Worm (Caenorhabditis elegans) whole organism, midembryonic: ENCODE measurements around the gene C11D2.7.

ENCODE experiments used
- cog-1 ChIP-seq: sonication (generic microtip); optimal IDR thresholded peaks from 2 replicates; lab custom pipeline; 2016; ENCODE audit warnings: missing genetic modification characterization, missing compliant biosample characterization
- ztf-23 ChIP-seq: fragments of 200-800 bp; sonication (Bioruptor generic); IDR thresholded peaks from 2 replicates; pipeline ENCODE4 v1.3.6; 2022; ENCODE audit warnings: missing genetic modification reagents, missing genetic modification characterization, missing compliant biosample characterization

- TF ChIP-seq ztf-23 (GFP tag; lab: Robert Waterston, UW) (no peak), cog-1 (tag; lab: Kevin White, UChicago) (no peak)
These were observed 32.0 kb upstream of the C11D2.7 start for ce11 chrIV:6187160-6187559.
